Fruit fly (Drosophila melanogaster) Kc167 (cell line): Measurements from ENCODE around the gene SCCRO.

ENCODE experiments used
- Sin3A ChIP-seq: fragments of >200 bp; optimal IDR thresholded peaks from 2 replicates; lab custom pipeline; 2018; ENCODE audit warnings: missing external identifiers
- insv ChIP-seq: fragments of >200 bp; optimal IDR thresholded peaks from 3 replicates; lab custom pipeline; 2018; ENCODE audit warnings: missing external identifiers
- psq ChIP-seq: fragments of >200 bp; optimal IDR thresholded peaks from 2 replicates; lab custom pipeline; 2017; ENCODE audit warnings: missing external identifiers

DNA sequence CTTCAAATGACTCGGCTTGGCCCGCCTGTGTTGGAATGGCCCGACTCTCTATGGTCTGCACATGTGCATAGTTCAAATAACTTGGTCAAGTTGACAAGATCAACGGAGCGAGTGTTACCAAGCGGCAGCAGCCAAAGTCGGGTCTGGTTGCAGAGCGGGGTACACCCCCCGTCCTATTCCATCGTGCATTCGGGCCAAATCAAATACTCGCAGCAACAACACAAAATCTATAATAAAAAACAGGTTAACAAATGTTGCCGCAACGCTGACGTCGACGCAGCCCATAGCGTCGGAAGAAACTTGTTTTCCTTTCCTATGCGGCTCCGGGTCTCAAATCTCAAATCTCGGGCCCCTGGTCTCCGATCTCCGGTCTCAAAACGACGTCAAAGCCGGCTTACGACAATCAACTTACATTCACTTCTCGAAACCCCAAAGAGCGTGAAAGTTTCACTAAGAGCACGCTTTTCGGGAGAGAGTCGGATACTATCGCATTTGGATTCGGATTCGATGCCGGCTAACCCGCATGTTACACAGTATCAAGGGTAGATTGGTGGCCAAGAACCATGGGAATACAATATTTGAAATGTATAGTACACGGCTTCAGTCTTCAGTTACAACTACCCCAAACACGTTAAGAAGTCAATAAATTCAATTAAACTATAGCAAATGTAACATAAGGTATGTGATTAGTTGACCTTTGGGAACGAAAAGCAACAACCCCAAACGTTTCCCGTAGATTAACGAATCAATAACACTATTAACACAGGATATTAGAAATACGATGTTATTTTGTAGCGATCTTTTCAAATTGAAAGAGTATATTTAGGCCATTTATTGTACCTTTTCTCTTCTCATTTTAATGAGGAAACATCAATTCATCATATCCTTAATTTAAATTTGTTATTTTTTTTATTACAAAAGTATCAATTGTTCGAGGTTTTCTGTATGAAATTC, 28.7 kb upstream of the SCCRO start:
- TF ChIP-seq psq (lab: Kevin White, UChicago) (no peak), insv (lab: Kevin White, UChicago) (no peak), Sin3A (lab: Kevin White, UChicago) (no peak)
